Fruit fly (Drosophila melanogaster) whole organism, embryonic: ENCODE data around the gene spas.

Source experiments
- Aef1 ChIP-seq: fragments of 200-800 bp; sonication (Bioruptor generic); IDR thresholded peaks from 3 replicates; pipeline ENCODE4 v1.3.6; 2022; ENCODE audit warnings: missing biosample characterization, missing genetic modification characterization
- Antp ChIP-seq: fragments of 200-800 bp; sonication (Bioruptor generic); optimal IDR thresholded peaks from 3 replicates; lab custom pipeline; 2016; ENCODE audit warnings: missing biosample characterization, missing genetic modification characterization
- CG11085 ChIP-seq: fragments of 200-800 bp; sonication (Bioruptor generic); IDR thresholded peaks from 2 replicates; pipeline ENCODE4 v1.3.6; 2022; ENCODE audit warnings: missing biosample characterization, missing genetic modification characterization
- CG11456 ChIP-seq: fragments of 200-800 bp; sonication (Bioruptor generic); IDR thresholded peaks from 3 replicates; pipeline ENCODE4 v1.3.6; 2022; ENCODE audit warnings: missing biosample characterization, missing genetic modification characterization
- CG11504 ChIP-seq: fragments of 200-800 bp; sonication (Bioruptor generic); optimal IDR thresholded peaks from 3 replicates; lab custom pipeline; 2019; ENCODE audit warnings: missing biosample characterization, mild to moderate bottlenecking, missing genetic modification characterization, moderate library complexity
- CG12071 ChIP-seq: fragments of 200-800 bp; sonication (Bioruptor generic); optimal IDR thresholded peaks from 3 replicates; lab custom pipeline; 2018; ENCODE audit warnings: missing biosample characterization, mild to moderate bottlenecking, missing genetic modification characterization
- CG12104 ChIP-seq: fragments of 200-800 bp; sonication (Bioruptor generic); optimal IDR thresholded peaks from 3 replicates; lab custom pipeline; 2016; ENCODE audit warnings: missing biosample characterization, missing genetic modification characterization
- CG13775 ChIP-seq: fragments of 200-800 bp; sonication (Bioruptor generic); optimal IDR thresholded peaks from 3 replicates; lab custom pipeline; 2017; ENCODE audit warnings: missing biosample characterization, mild to moderate bottlenecking, missing genetic modification characterization
- CG14441 ChIP-seq: fragments of 200-800 bp; sonication (Bioruptor generic); IDR thresholded peaks from 2 replicates; pipeline ENCODE4 v1.3.6; 2022; ENCODE audit warnings: missing biosample characterization, missing genetic modification characterization
- CG14710 ChIP-seq: fragments of 200-800 bp; sonication (Bioruptor generic); optimal IDR thresholded peaks from 3 replicates; lab custom pipeline; 2019; ENCODE audit warnings: missing biosample characterization, mild to moderate bottlenecking, missing genetic modification characterization, moderate library complexity
- CG16779 ChIP-seq: fragments of 200-800 bp; sonication (Bioruptor generic); IDR thresholded peaks from 2 replicates; pipeline ENCODE4 v1.3.6; 2022; ENCODE audit warnings: missing biosample characterization, missing genetic modification characterization
- CG16813 ChIP-seq: fragments of 200-800 bp; sonication (Bioruptor generic); IDR thresholded peaks from 3 replicates; pipeline ENCODE4 v1.3.6; 2022; ENCODE audit warnings: missing biosample characterization, missing genetic modification characterization; ENCODE audit not compliant: partially characterized antibody
- CG17568 ChIP-seq: fragments of 200-800 bp; sonication (Bioruptor generic); optimal IDR thresholded peaks from 2 replicates; lab custom pipeline; 2018; ENCODE audit warnings: missing biosample characterization, mild to moderate bottlenecking, missing genetic modification characterization, moderate library complexity
- CG2889 ChIP-seq: fragments of 200-800 bp; sonication (Bioruptor generic); IDR thresholded peaks from 3 replicates; pipeline ENCODE4 v1.3.6; 2022; ENCODE audit warnings: missing biosample characterization, missing genetic modification characterization
- CG31388 ChIP-seq: fragments of 200-800 bp; sonication (Bioruptor generic); optimal IDR thresholded peaks from 2 replicates; lab custom pipeline; 2016; ENCODE audit warnings: missing biosample characterization, missing genetic modification characterization
- CG32772 ChIP-seq: fragments of 200-800 bp; sonication (Bioruptor generic); IDR thresholded peaks from 2 replicates; pipeline ENCODE4 v1.3.6; 2022; ENCODE audit warnings: missing biosample characterization, missing genetic modification characterization
- CG6272 ChIP-seq: fragments of 200-800 bp; sonication (Bioruptor generic); IDR thresholded peaks from 2 replicates; pipeline ENCODE4 v1.3.6; 2022; ENCODE audit warnings: missing biosample characterization, missing genetic modification characterization
- CG6689 ChIP-seq: fragments of 200-800 bp; sonication (Bioruptor generic); IDR thresholded peaks from 2 replicates; pipeline ENCODE4 v1.3.6; 2022; ENCODE audit warnings: missing biosample characterization, missing genetic modification characterization
- CG6813 ChIP-seq: fragments of 200-800 bp; sonication (Bioruptor generic); optimal IDR thresholded peaks from 2 replicates; lab custom pipeline; 2017; ENCODE audit warnings: missing biosample characterization, missing genetic modification characterization, mild to moderate bottlenecking, moderate library complexity, missing genetic modification reagents
- CG8924 ChIP-seq: fragments of 200-800 bp; optimal IDR thresholded peaks from 3 replicates; lab custom pipeline; 2019; ENCODE audit warnings: missing biosample characterization, mild to moderate bottlenecking, missing genetic modification characterization, moderate library complexity
- CG9727 ChIP-seq: fragments of 200-800 bp; sonication (Bioruptor generic); optimal IDR thresholded peaks from 3 replicates; lab custom pipeline; 2017; ENCODE audit warnings: missing biosample characterization, mild to moderate bottlenecking, missing genetic modification characterization
- Doc3 ChIP-seq: fragments of 200-800 bp; sonication (Bioruptor generic); IDR thresholded peaks from 3 replicates; pipeline ENCODE4 v1.3.6; 2022; ENCODE audit warnings: missing biosample characterization, missing genetic modification characterization; ENCODE audit not compliant: partially characterized antibody
- E2f1 ChIP-seq: fragments of 200-800 bp; sonication (Bioruptor generic); IDR thresholded peaks from 2 replicates; pipeline ENCODE4 v1.3.6; 2022; ENCODE audit warnings: missing biosample characterization, missing genetic modification characterization
- E2f2 ChIP-seq: fragments of 200-800 bp; sonication (Bioruptor generic); IDR thresholded peaks from 2 replicates; pipeline ENCODE4 v1.3.6; 2022; ENCODE audit warnings: missing biosample characterization, missing genetic modification characterization
- HHEX ChIP-seq: fragments of 200-800 bp; sonication (Bioruptor generic); optimal IDR thresholded peaks from 3 replicates; lab custom pipeline; 2017; ENCODE audit warnings: missing biosample characterization, mild to moderate bottlenecking, missing genetic modification characterization, missing genetic modification reagents
- NC2α ChIP-seq: fragments of 200-800 bp; sonication (Bioruptor generic); optimal IDR thresholded peaks from 2 replicates; lab custom pipeline; 2016; ENCODE audit warnings: missing biosample characterization, missing genetic modification characterization
- NfI ChIP-seq: fragments of 200-800 bp; sonication (Bioruptor generic); optimal IDR thresholded peaks from 3 replicates; lab custom pipeline; 2018; ENCODE audit warnings: missing biosample characterization, mild to moderate bottlenecking, missing genetic modification characterization, moderate library complexity
- Oaz ChIP-seq: fragments of 200-800 bp; sonication (Bioruptor generic); IDR thresholded peaks from 2 replicates; pipeline ENCODE4 v1.3.6; 2022; ENCODE audit warnings: missing biosample characterization, missing genetic modification characterization
- Oli ChIP-seq: fragments of 200-800 bp; sonication (Bioruptor generic); optimal IDR thresholded peaks from 2 replicates; lab custom pipeline; 2018; ENCODE audit warnings: missing biosample characterization, mild to moderate bottlenecking, missing genetic modification characterization, moderate library complexity
- Ravus ChIP-seq: fragments of 200-800 bp; sonication (Bioruptor generic); IDR thresholded peaks from 2 replicates; pipeline ENCODE4 v1.3.6; 2022; ENCODE audit warnings: missing biosample characterization, missing genetic modification characterization
- Xbp1 ChIP-seq: fragments of 200-800 bp; sonication (Bioruptor generic); optimal IDR thresholded peaks from 3 replicates; lab custom pipeline; 2016; ENCODE audit warnings: missing biosample characterization, mild to moderate bottlenecking, missing genetic modification characterization
- caup ChIP-seq: fragments of 200-800 bp; sonication (Bioruptor generic); optimal IDR thresholded peaks from 3 replicates; lab custom pipeline; 2017; ENCODE audit warnings: missing biosample characterization, mild to moderate bottlenecking, missing genetic modification characterization, moderate library complexity; ENCODE audit not compliant: severe bottlenecking
- ci ChIP-seq: fragments of 200-800 bp; sonication (Bioruptor generic); IDR thresholded peaks from 3 replicates; pipeline ENCODE4 v1.3.6; 2022; ENCODE audit warnings: missing biosample characterization, missing genetic modification characterization
- gce ChIP-seq: fragments of 200-800 bp; sonication (Bioruptor generic); IDR thresholded peaks from 3 replicates; pipeline ENCODE4 v1.3.6; 2022; ENCODE audit warnings: missing biosample characterization, missing genetic modification characterization
- gcm ChIP-seq: fragments of 200-800 bp; sonication (Bioruptor generic); optimal IDR thresholded peaks from 2 replicates; lab custom pipeline; 2019; ENCODE audit warnings: missing biosample characterization, mild to moderate bottlenecking, missing genetic modification characterization, moderate library complexity
- grau ChIP-seq: fragments of 200-800 bp; optimal IDR thresholded peaks from 3 replicates; lab custom pipeline; 2019; ENCODE audit warnings: missing biosample characterization, mild to moderate bottlenecking, missing genetic modification characterization, moderate library complexity
- gsb ChIP-seq: fragments of 200-800 bp; sonication (Bioruptor generic); IDR thresholded peaks from 2 replicates; pipeline ENCODE4 v1.3.6; 2022; ENCODE audit warnings: missing biosample characterization, missing genetic modification characterization
- hbn ChIP-seq: fragments of 200-800 bp; sonication (Bioruptor generic); IDR thresholded peaks from 2 replicates; pipeline ENCODE4 v1.3.6; 2022; ENCODE audit warnings: missing biosample characterization, missing genetic modification characterization; ENCODE audit not compliant: partially characterized antibody
- kah ChIP-seq: fragments of 200-800 bp; sonication (Bioruptor generic); optimal IDR thresholded peaks from 2 replicates; lab custom pipeline; 2018; ENCODE audit warnings: missing biosample characterization, mild to moderate bottlenecking, missing genetic modification characterization
- nmo ChIP-seq: fragments of 200-800 bp; sonication (Bioruptor generic); optimal IDR thresholded peaks from 2 replicates; lab custom pipeline; 2018; ENCODE audit warnings: missing biosample characterization, mild to moderate bottlenecking, missing genetic modification characterization, moderate library complexity
- pnt ChIP-seq: fragments of 200-800 bp; sonication (Bioruptor generic); optimal IDR thresholded peaks from 3 replicates; lab custom pipeline; 2016; ENCODE audit warnings: missing biosample characterization, missing genetic modification characterization
- ro ChIP-seq: fragments of 200-800 bp; sonication (Bioruptor generic); IDR thresholded peaks from 2 replicates; pipeline ENCODE4 v1.3.6; 2022; ENCODE audit warnings: missing biosample characterization, missing genetic modification characterization
- sc ChIP-seq, 3 experiments: fragments of >200 bp in 2 of 3; fragments of 200-800 bp in 1 of 3; sonication (Bioruptor generic) in 1 of 3; optimal IDR thresholded peaks; 2 replicates in 2 of 3; 3 replicates in 1 of 3; lab custom pipeline; 2017; ENCODE audit warnings: mild to moderate bottlenecking in 1 of 3, missing biosample characterization in 1 of 3, missing genetic modification characterization in 1 of 3, missing genetic modification reagents in 1 of 3
- ssp ChIP-seq: fragments of 200-800 bp; sonication (Bioruptor generic); IDR thresholded peaks from 2 replicates; pipeline ENCODE4 v1.3.6; 2022; ENCODE audit warnings: missing biosample characterization, missing genetic modification characterization
- tin ChIP-seq: fragments of 200-800 bp; sonication (Bioruptor generic); optimal IDR thresholded peaks from 3 replicates; lab custom pipeline; 2016; ENCODE audit warnings: missing biosample characterization, missing genetic modification characterization
- zen ChIP-seq: fragments of 200-800 bp; sonication (Bioruptor generic); optimal IDR thresholded peaks from 3 replicates; lab custom pipeline; 2018; ENCODE audit warnings: missing biosample characterization, mild to moderate bottlenecking, missing genetic modification characterization, moderate library complexity
- zen2 ChIP-seq: fragments of 200-800 bp; sonication (Bioruptor generic); IDR thresholded peaks from 3 replicates; pipeline ENCODE4 v1.3.6; 2022; ENCODE audit warnings: missing biosample characterization, missing genetic modification characterization; ENCODE audit not compliant: partially characterized antibody
- zfh1 ChIP-seq: fragments of 200-800 bp; sonication (Bioruptor generic); IDR thresholded peaks from 3 replicates; pipeline ENCODE4 v1.3.6; 2022; ENCODE audit warnings: missing biosample characterization, missing genetic modification characterization
- zfh2 ChIP-seq: fragments of 200-800 bp; sonication (Bioruptor generic); optimal IDR thresholded peaks from 2 replicates; lab custom pipeline; 2016; ENCODE audit warnings: missing biosample characterization, missing genetic modification characterization

The spas gene

dm6 chr3R:24010637-24011214 is 27.3 kb upstream of the spas start (continued):
- TF ChIP-seq Xbp1 (GFP tag; lab: Kevin White, UChicago) (peak; percentile 57), Antp (GFP tag; lab: Kevin White, UChicago) (peak; percentile 9), zen (tag; lab: Kevin White, UChicago) (no peak), CG14441 (GFP tag; lab: Robert Waterston, UW) (peak; percentile 73), CG6689 (GFP tag; lab: Robert Waterston, UW) (peak; percentile 68), caup (peak; percentile 55), CG14710 (tag; lab: Kevin White, UChicago) (no peak), hbn (GFP tag; lab: Robert Waterston, UW) (no peak), Ravus (GFP tag; lab: Robert Waterston, UW) (peak; percentile 36), kah (GFP tag; lab: Kevin White, UChicago) (no peak), CG12104 (GFP tag; lab: Kevin White, UChicago) (peak; percentile 47), pnt (GFP tag; lab: Kevin White, UChicago) (no peak), CG8924 (peak; percentile 65), CG16779 (GFP tag; lab: Robert Waterston, UW) (no peak), nmo (peak; percentile 65), sc (optimal IDR thresholded peaks at IDR 0.05; lab: Kevin White, UChicago) (no peak), sc (GFP tag; optimal IDR thresholded peaks at IDR 0.05; lab: Kevin White, UChicago) (peak; percentile 23), CG11504 (tag; lab: Kevin White, UChicago) (peak; percentile 78), NC2α (GFP tag; lab: Kevin White, UChicago) (no peak), HHEX (peak; percentile 55), E2f2 (GFP tag; lab: Robert Waterston, UW) (peak; percentile 47; the same call in 1 of the 2 replicates), Aef1 (GFP tag; lab: Robert Waterston, UW) (peak; percentile 67; the same call in 2 of the 3 replicates), CG12071 (GFP tag; lab: Kevin White, UChicago) (peak; percentile 5), gce (peak; percentile 21; the same call in 1 of the 3 replicates), Oli (tag; lab: Kevin White, UChicago) (peak; percentile 54), zfh2 (GFP tag; lab: Kevin White, UChicago) (peak; percentile 20), Oaz (GFP tag; lab: Robert Waterston, UW) (peak; percentile 53; the same call in 1 of the 2 replicates), gsb (GFP tag; lab: Robert Waterston, UW) (peak; percentile 58), CG2889 (0 out of 3 replicates have a peak, but pooled peaks have one; percentile 53), E2f1 (peak; percentile 72), Doc3 (GFP tag; lab: Robert Waterston, UW) (no peak), ssp (peak; percentile 44; the same call in 1 of the 2 replicates), zfh1 (GFP tag; lab: Robert Waterston, UW) (peak; percentile 60; the same call in 1 of the 3 replicates), CG6813 (peak; percentile 1), CG6272 (peak; percentile 44; the same call in 1 of the 2 replicates), CG11456 (GFP tag; lab: Robert Waterston, UW) (peak; percentile 58; the same call in 1 of the 3 replicates), zen2 (GFP tag; lab: Robert Waterston, UW) (no peak), CG17568 (GFP tag; lab: Kevin White, UChicago) (peak; percentile 18), CG31388 (GFP tag; lab: Kevin White, UChicago) (no peak), gcm (GFP tag; lab: Kevin White, UChicago) (peak; percentile 38), CG9727 (GFP tag; lab: Kevin White, UChicago) (peak; percentile 56), CG11085 (GFP tag; lab: Robert Waterston, UW) (peak; percentile 28; the same call in 1 of the 2 replicates), NfI (peak; percentile 49), CG32772 (GFP tag; lab: Robert Waterston, UW) (peak; percentile 60), CG13775 (peak; percentile 40), ro (GFP tag; lab: Robert Waterston, UW) (no peak), ci (peak; percentile 79), tin (GFP tag; lab: Kevin White, UChicago) (no peak), grau (tag; lab: Kevin White, UChicago) (peak; percentile 74), CG16813 (GFP tag; lab: Robert Waterston, UW) (no peak)
